Worm (Caenorhabditis elegans) whole organism, mixed stage, embryonic: ENCODE data around the gene Y43E12A.2.

Experiments used
- elt-3 ChIP-seq: fragments of 150-350 bp; optimal IDR thresholded peaks from 2 replicates; lab custom pipeline; 2014; ENCODE audit warnings: missing biosample characterization, missing genetic modification characterization
- lsy-2 ChIP-seq: fragments of 150-350 bp; optimal IDR thresholded peaks from 2 replicates; lab custom pipeline; 2014; ENCODE audit warnings: missing biosample characterization, missing genetic modification characterization
- nhr-28 ChIP-seq: fragments of 150-350 bp; optimal IDR thresholded peaks from 2 replicates; lab custom pipeline; 2014; ENCODE audit warnings: missing biosample characterization, missing genetic modification characterization
- snpc-4 ChIP-seq: fragments of 150-350 bp; optimal IDR thresholded peaks from 2 replicates; lab custom pipeline; 2014; ENCODE audit warnings: missing biosample characterization, missing genetic modification characterization
- unc-39 ChIP-seq: fragments of 150-350 bp; optimal IDR thresholded peaks from 2 replicates; lab custom pipeline; 2014; ENCODE audit warnings: missing biosample characterization, missing genetic modification characterization

DNA sequence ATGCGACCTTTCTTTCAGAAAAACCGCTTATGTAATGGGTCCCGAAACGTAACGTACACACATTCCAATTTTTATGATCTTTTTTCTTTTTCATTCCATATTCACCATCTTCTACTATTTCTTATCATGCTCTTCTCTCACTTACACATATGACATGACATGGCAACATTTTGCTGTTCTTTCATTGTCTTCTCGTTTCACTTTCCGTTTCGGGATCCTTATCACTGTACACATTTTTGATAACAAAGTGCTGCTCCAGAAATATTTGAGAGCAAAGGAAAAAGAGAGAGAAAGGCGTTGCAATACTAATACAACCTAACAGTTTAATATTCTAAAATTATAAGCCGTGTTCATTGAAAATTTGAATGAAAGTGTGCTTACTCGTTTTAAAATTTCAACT lies 11.5 kb upstream of the Y43E12A.2 start:
- no peak for TF ChIP-seq snpc-4 (tag; lab: Kevin White, UChicago)
- TF ChIP-seq lsy-2 (tag; lab: Kevin White, UChicago): no peak
- no peak for TF ChIP-seq nhr-28 (tag; lab: Kevin White, UChicago)
- no peak for TF ChIP-seq unc-39
- TF ChIP-seq elt-3: no peak
